Worm (Caenorhabditis elegans) whole organism, young adult: ENCODE results near the gene C27H6.9.

Experiments used
- B0019.2 ChIP-seq: fragments of 200-800 bp; sonication (Bioruptor generic); conservative IDR thresholded peaks from 2 replicates; pipeline ENCODE4 v1.3.6; 2022; ENCODE audit warnings: missing genetic modification reagents, missing genetic modification characterization, missing compliant biosample characterization
- C17E4.6 ChIP-seq: fragments of 200-800 bp; sonication (Bioruptor generic); IDR thresholded peaks from 2 replicates; pipeline ENCODE4 v1.3.6; 2022; ENCODE audit warnings: missing genetic modification reagents, missing genetic modification characterization, missing compliant biosample characterization
- F10E7.11 ChIP-seq: sonication (generic microtip); optimal IDR thresholded peaks from 2 replicates; lab custom pipeline; 2017; ENCODE audit warnings: mild to moderate bottlenecking, missing genetic modification characterization, moderate library complexity, missing compliant biosample characterization
- F37B4.10 ChIP-seq: fragments of 200-800 bp; sonication (Bioruptor generic); IDR thresholded peaks from 2 replicates; pipeline ENCODE4 v1.3.6; 2022; ENCODE audit warnings: missing genetic modification characterization, missing compliant biosample characterization
- F39B2.1 ChIP-seq: fragments of 200-800 bp; sonication (Bioruptor generic); IDR thresholded peaks from 2 replicates; pipeline ENCODE4 v1.3.6; 2022; ENCODE audit warnings: missing genetic modification reagents, missing genetic modification characterization, missing compliant biosample characterization
- K12H6.12 ChIP-seq: fragments of 200-800 bp; sonication (Bioruptor generic); optimal IDR thresholded peaks from 2 replicates; lab custom pipeline; 2018; ENCODE audit warnings: mild to moderate bottlenecking, missing genetic modification characterization, missing compliant biosample characterization
- Y67H2A.10 ChIP-seq: fragments of 200-800 bp; sonication (Bioruptor generic); conservative IDR thresholded peaks from 2 replicates; pipeline ENCODE4 v1.3.6; 2022; ENCODE audit warnings: missing genetic modification reagents, missing genetic modification characterization, missing compliant biosample characterization
- Y95B8A.8 ChIP-seq: fragments of 200-800 bp; sonication (Bioruptor generic); IDR thresholded peaks from 2 replicates; pipeline ENCODE4 v1.3.6; 2022; ENCODE audit warnings: missing genetic modification reagents, missing genetic modification characterization, missing compliant biosample characterization
- ZK185.1 ChIP-seq: sonication (generic microtip); optimal IDR thresholded peaks from 2 replicates; lab custom pipeline; 2016; ENCODE audit warnings: mild to moderate bottlenecking, missing genetic modification characterization, missing compliant biosample characterization; ENCODE audit not compliant: poor library complexity, severe bottlenecking
- akir-1 ChIP-seq: fragments of 200-800 bp; sonication (Bioruptor generic); optimal IDR thresholded peaks from 2 replicates; lab custom pipeline; 2018; ENCODE audit warnings: mild to moderate bottlenecking, missing genetic modification characterization, moderate library complexity, missing compliant biosample characterization
- ama-1 ChIP-seq, 3 experiments: fragments of 150-350 bp in 1 of 3; sonication (generic microtip) in 2 of 3; optimal IDR thresholded peaks; 2 replicates each; lab custom pipeline; 2014 to 2018; ENCODE audit warnings: missing biosample characterization in 2 of 3, missing genetic modification characterization in 2 of 3, missing genetic modification reagents in 2 of 3
- athp-1 ChIP-seq: sonication (generic microtip); optimal IDR thresholded peaks from 2 replicates; lab custom pipeline; 2017; ENCODE audit warnings: mild to moderate bottlenecking, missing genetic modification characterization, missing compliant biosample characterization
- cebp-1 ChIP-seq, 2 experiments: fragments of 200-800 bp in 1 of 2; sonication (Bioruptor generic) in 1 of 2; sonication (generic microtip) in 1 of 2; IDR thresholded peaks in 1 of 2; optimal IDR thresholded peaks in 1 of 2; 2 replicates each; pipeline versions ENCODE4 v1.3.6 to Lab custom; 2017 to 2022; ENCODE audit warnings: missing compliant biosample characterization in 2 of 2, missing genetic modification characterization in 2 of 2, mild to moderate bottlenecking in 1 of 2, missing genetic modification reagents in 1 of 2, moderate library complexity in 1 of 2
- ceh-40 ChIP-seq: fragments of 200-800 bp; sonication (Bioruptor generic); IDR thresholded peaks from 2 replicates; pipeline ENCODE4 v1.3.6; 2022; ENCODE audit warnings: missing genetic modification characterization, missing compliant biosample characterization
- ceh-79 ChIP-seq: sonication (generic microtip); optimal IDR thresholded peaks from 2 replicates; lab custom pipeline; 2017; ENCODE audit warnings: mild to moderate bottlenecking, missing genetic modification characterization, missing compliant biosample characterization
- ceh-91 ChIP-seq: fragments of 200-800 bp; sonication (Bioruptor generic); IDR thresholded peaks from 2 replicates; pipeline ENCODE4 v1.3.6; 2022; ENCODE audit warnings: missing genetic modification reagents, missing genetic modification characterization, missing compliant biosample characterization
- die-1 ChIP-seq: sonication (generic microtip); optimal IDR thresholded peaks from 2 replicates; lab custom pipeline; 2016; ENCODE audit warnings: missing genotype, mild to moderate bottlenecking, missing genetic modification characterization, missing compliant biosample characterization
- ets-4 ChIP-seq: fragments of 200-800 bp; sonication (Bioruptor generic); optimal IDR thresholded peaks from 2 replicates; lab custom pipeline; 2018; ENCODE audit warnings: mild to moderate bottlenecking, missing genetic modification characterization, missing compliant biosample characterization
- gei-17 ChIP-seq: fragments of 200-800 bp; sonication (Bioruptor generic); optimal IDR thresholded peaks from 2 replicates; lab custom pipeline; 2018; ENCODE audit warnings: mild to moderate bottlenecking, missing genetic modification characterization, missing compliant biosample characterization
- hlh-26 ChIP-seq: fragments of 200-800 bp; sonication (Bioruptor generic); conservative IDR thresholded peaks from 2 replicates; pipeline ENCODE4 v1.3.6; 2022; ENCODE audit warnings: missing genetic modification reagents, missing genetic modification characterization, missing compliant biosample characterization
- hmg-20 ChIP-seq: fragments of 200-800 bp; sonication (Bioruptor generic); IDR thresholded peaks from 2 replicates; pipeline ENCODE4 v1.3.6; 2022; ENCODE audit warnings: missing genetic modification reagents, missing genetic modification characterization, missing compliant biosample characterization
- hrde-1 ChIP-seq: sonication (generic microtip); optimal IDR thresholded peaks from 2 replicates; lab custom pipeline; 2016; ENCODE audit warnings: missing genetic modification characterization, mild to moderate bottlenecking, missing compliant biosample characterization, moderate library complexity, missing genotype, missing genetic modification reagents, borderline replicate concordance
- lin-26 ChIP-seq: fragments of 200-800 bp; sonication (Bioruptor generic); IDR thresholded peaks from 2 replicates; pipeline ENCODE4 v1.3.6; 2022; ENCODE audit warnings: missing genetic modification reagents, missing genetic modification characterization, missing compliant biosample characterization
- lin-54 ChIP-seq: fragments of 200-800 bp; sonication (Bioruptor generic); optimal IDR thresholded peaks from 2 replicates; lab custom pipeline; 2018; ENCODE audit warnings: mild to moderate bottlenecking, missing genetic modification characterization, missing compliant biosample characterization
- lsl-1 ChIP-seq: fragments of 200-800 bp; sonication (Bioruptor generic); optimal IDR thresholded peaks from 2 replicates; lab custom pipeline; 2018; ENCODE audit warnings: mild to moderate bottlenecking, missing genetic modification characterization, moderate library complexity, missing compliant biosample characterization
- madf-10 ChIP-seq: sonication (generic microtip); optimal IDR thresholded peaks from 2 replicates; lab custom pipeline; 2016; ENCODE audit warnings: mild to moderate bottlenecking, missing genetic modification characterization, missing compliant biosample characterization
- mcd-1 ChIP-seq: fragments of 200-800 bp; sonication (Bioruptor generic); IDR thresholded peaks from 2 replicates; pipeline ENCODE4 v1.3.6; 2022; ENCODE audit warnings: missing genetic modification reagents, missing genetic modification characterization, missing compliant biosample characterization
- mes-4 ChIP-seq: sonication (generic microtip); optimal IDR thresholded peaks from 2 replicates; lab custom pipeline; 2016; ENCODE audit warnings: missing genotype, missing genetic modification characterization, missing compliant biosample characterization
- nfyb-1 ChIP-seq: fragments of 200-800 bp; sonication (Bioruptor generic); IDR thresholded peaks from 2 replicates; pipeline ENCODE4 v1.3.6; 2022; ENCODE audit warnings: missing genetic modification reagents, missing genetic modification characterization, missing compliant biosample characterization
- nhr-179 ChIP-seq: sonication (generic microtip); optimal IDR thresholded peaks from 2 replicates; lab custom pipeline; 2016; ENCODE audit warnings: mild to moderate bottlenecking, missing genetic modification characterization, missing compliant biosample characterization
- nhr-27 ChIP-seq: fragments of 200-800 bp; sonication (Bioruptor generic); optimal IDR thresholded peaks from 2 replicates; lab custom pipeline; 2018; ENCODE audit warnings: mild to moderate bottlenecking, missing genetic modification characterization, moderate library complexity, missing compliant biosample characterization
- nhr-80 ChIP-seq: sonication (generic microtip); optimal IDR thresholded peaks from 2 replicates; lab custom pipeline; 2016; ENCODE audit warnings: missing genetic modification characterization, missing compliant biosample characterization
- nhr-90 ChIP-seq: sonication (generic microtip); optimal IDR thresholded peaks from 2 replicates; lab custom pipeline; 2016; ENCODE audit warnings: missing genotype, mild to moderate bottlenecking, missing genetic modification characterization, missing compliant biosample characterization
- pbrm-1 ChIP-seq: fragments of 200-800 bp; sonication (Bioruptor generic); IDR thresholded peaks from 2 replicates; pipeline ENCODE4 v1.3.6; 2022; ENCODE audit warnings: missing genetic modification reagents, missing genetic modification characterization, missing compliant biosample characterization
- repo-1 ChIP-seq: sonication (generic microtip); optimal IDR thresholded peaks from 2 replicates; lab custom pipeline; 2017; ENCODE audit warnings: mild to moderate bottlenecking, missing genetic modification characterization, missing compliant biosample characterization
- snpc-1.1 ChIP-seq: sonication (generic microtip); optimal IDR thresholded peaks from 2 replicates; lab custom pipeline; 2017; ENCODE audit warnings: missing genetic modification characterization, mild to moderate bottlenecking, missing compliant biosample characterization, antibody characterized with exemption, moderate library complexity, missing genotype, missing genetic modification reagents; ENCODE audit not compliant: insufficient read depth
- snpc-1.3 ChIP-seq: sonication (generic microtip); optimal IDR thresholded peaks from 2 replicates; lab custom pipeline; 2017; ENCODE audit warnings: missing genetic modification characterization, mild to moderate bottlenecking, missing compliant biosample characterization, antibody characterized with exemption, moderate library complexity, missing genotype, missing genetic modification reagents; ENCODE audit not compliant: insufficient read depth
- snpc-3.4 ChIP-seq: sonication (generic microtip); optimal IDR thresholded peaks from 2 replicates; lab custom pipeline; 2017; ENCODE audit warnings: missing genetic modification characterization, mild to moderate bottlenecking, missing compliant biosample characterization, antibody characterized with exemption, moderate library complexity, missing genotype, missing genetic modification reagents
- tbp1 ChIP-seq: fragments of 200-800 bp; sonication (Bioruptor generic); optimal IDR thresholded peaks from 2 replicates; lab custom pipeline; 2018; ENCODE audit warnings: mild to moderate bottlenecking, missing genetic modification characterization, missing compliant biosample characterization
- tbx-9 ChIP-seq: sonication (generic microtip); optimal IDR thresholded peaks from 2 replicates; lab custom pipeline; 2016; ENCODE audit warnings: borderline replicate concordance, missing genetic modification characterization, inconsistent platforms, missing compliant biosample characterization
- tlf-1 ChIP-seq: fragments of 200-800 bp; sonication (Bioruptor generic); optimal IDR thresholded peaks from 2 replicates; lab custom pipeline; 2018; ENCODE audit warnings: mild to moderate bottlenecking, missing genetic modification characterization, missing compliant biosample characterization
- unc-130 ChIP-seq: sonication (generic microtip); optimal IDR thresholded peaks from 2 replicates; lab custom pipeline; 2016; ENCODE audit warnings: missing genetic modification reagents, missing genetic modification characterization, missing compliant biosample characterization
- zfh-2 ChIP-seq: fragments of 200-800 bp; sonication (Bioruptor generic); conservative IDR thresholded peaks from 2 replicates; pipeline ENCODE4 v1.3.6; 2022; ENCODE audit warnings: missing genetic modification reagents, missing genetic modification characterization, missing compliant biosample characterization
- zim-3 ChIP-seq: sonication (generic microtip); optimal IDR thresholded peaks from 2 replicates; lab custom pipeline; 2017; ENCODE audit warnings: mild to moderate bottlenecking, missing genetic modification characterization, moderate library complexity, missing compliant biosample characterization
- ztf-18 ChIP-seq: sonication (generic microtip); optimal IDR thresholded peaks from 2 replicates; lab custom pipeline; 2016; ENCODE audit warnings: missing genotype, mild to moderate bottlenecking, missing genetic modification characterization, missing compliant biosample characterization
- ztf-22 ChIP-seq: fragments of 200-800 bp; sonication (Bioruptor generic); optimal IDR thresholded peaks from 2 replicates; lab custom pipeline; 2018; ENCODE audit warnings: mild to moderate bottlenecking, missing genetic modification characterization, moderate library complexity, missing compliant biosample characterization
- ztf-25 ChIP-seq: fragments of 200-800 bp; sonication (Bioruptor generic); IDR thresholded peaks from 2 replicates; pipeline ENCODE4 v1.3.6; 2022; ENCODE audit warnings: missing genetic modification reagents, missing genetic modification characterization, missing compliant biosample characterization

C27H6.9 gene

ce11 chrV:10023062-10023536 is 40.4 kb downstream of the C27H6.9 start (continued):
- TF ChIP-seq nhr-27 = peak; percentile 80
- no peak for TF ChIP-seq hlh-26 (GFP tag; lab: Robert Waterston, UW)
- no peak for TF ChIP-seq F10E7.11
- no peak for TF ChIP-seq gei-17 (GFP tag; lab: Kevin White, UChicago)
- TF ChIP-seq pbrm-1 (GFP tag; lab: Robert Waterston, UW) = 0 out of 2 replicates have a peak, but pooled peaks have one; percentile 17
- TF ChIP-seq F37B4.10 (GFP tag; lab: Robert Waterston, UW) = no peak
- peak; percentile 62 for TF ChIP-seq tlf-1 (GFP tag; lab: Kevin White, UChicago)
- no peak for TF ChIP-seq madf-10 (tag; lab: Kevin White, UChicago)
- no peak for TF ChIP-seq Y67H2A.10 (GFP tag; lab: Robert Waterston, UW)
- TF ChIP-seq ztf-22 = no peak
- no peak for TF ChIP-seq ceh-79
- TF ChIP-seq F39B2.1 (GFP tag; lab: Robert Waterston, UW) = no peak
- TF ChIP-seq nhr-80 (tag; lab: Kevin White, UChicago) = no peak
- no peak for TF ChIP-seq akir-1 (GFP tag; lab: Kevin White, UChicago)
- TF ChIP-seq die-1 (tag; lab: Kevin White, UChicago) = no peak
- no peak for TF ChIP-seq mes-4 (tag; lab: Kevin White, UChicago)
- no peak for TF ChIP-seq hmg-20 (GFP tag; lab: Robert Waterston, UW)
- TF ChIP-seq lin-54 (GFP tag; lab: Kevin White, UChicago) = peak; percentile 49
- no peak for TF ChIP-seq ets-4 (GFP tag; lab: Kevin White, UChicago)
- no peak for TF ChIP-seq ztf-18 (tag; lab: Kevin White, UChicago)
- TF ChIP-seq ZK185.1 (tag; lab: Kevin White, UChicago) = no peak
- TF ChIP-seq ceh-40 (GFP tag; lab: Robert Waterston, UW) = no peak
- peak; percentile 66 for TF ChIP-seq repo-1 (tag; lab: Kevin White, UChicago)
- TF ChIP-seq hrde-1 = peak; percentile 97
- TF ChIP-seq lin-26 (GFP tag; lab: Robert Waterston, UW) = 0 out of 2 replicates have a peak, but pooled peaks have one; percentile 28
- no peak for TF ChIP-seq nfyb-1
- TF ChIP-seq ama-1 (optimal IDR thresholded peaks at IDR 0.05; lab: Kevin White, UChicago) = no peak
- peak; percentile 33 to 73 for TF ChIP-seq ama-1 (GFP tag; optimal IDR thresholded peaks at IDR 0.05; lab: Kevin White, UChicago)
- TF ChIP-seq snpc-3.4 = peak; percentile 84
- TF ChIP-seq tbx-9 (tag; lab: Kevin White, UChicago) = no peak
- no peak for TF ChIP-seq mcd-1 (GFP tag; lab: Robert Waterston, UW)
- peak; percentile 55 for TF ChIP-seq tbp1
- TF ChIP-seq ceh-91 (GFP tag; lab: Robert Waterston, UW) = peak; percentile 41
- no peak for TF ChIP-seq cebp-1 (GFP tag; IDR thresholded peaks at IDR 0.05; lab: Robert Waterston, UW)
- peak; percentile 3 for TF ChIP-seq cebp-1 (tag; optimal IDR thresholded peaks at IDR 0.05; lab: Kevin White, UChicago)
- TF ChIP-seq athp-1 (tag; lab: Kevin White, UChicago) = no peak
- peak; percentile 88 for TF ChIP-seq snpc-1.3 (tag; lab: Kevin White, UChicago)
- TF ChIP-seq lsl-1 (GFP tag; lab: Kevin White, UChicago) = peak; percentile 23
- no peak for TF ChIP-seq zfh-2 (GFP tag; lab: Robert Waterston, UW)
- no peak for TF ChIP-seq nhr-179 (tag; lab: Kevin White, UChicago)
- TF ChIP-seq C17E4.6 = peak; percentile 61; the same call in 1 of the 2 replicates
- TF ChIP-seq Y95B8A.8 (GFP tag; lab: Robert Waterston, UW) = peak; percentile 97
- peak; percentile 59; the same call in 1 of the 2 replicates for TF ChIP-seq B0019.2 (GFP tag; lab: Robert Waterston, UW)
- TF ChIP-seq zim-3 (tag; lab: Kevin White, UChicago) = no peak
- TF ChIP-seq K12H6.12 (tag; lab: Kevin White, UChicago) = no peak
- TF ChIP-seq snpc-1.1 (tag; lab: Kevin White, UChicago) = peak; percentile 78
- peak; percentile 97 for TF ChIP-seq unc-130 (GFP tag; lab: Kevin White, UChicago)
- TF ChIP-seq ztf-25 (GFP tag; lab: Robert Waterston, UW) = peak; percentile 63; the same call in 1 of the 2 replicates
- TF ChIP-seq nhr-90 (tag; lab: Kevin White, UChicago) = no peak
